Worm (Caenorhabditis elegans): ENCODE results near the gene ttr-12.

DNA sequence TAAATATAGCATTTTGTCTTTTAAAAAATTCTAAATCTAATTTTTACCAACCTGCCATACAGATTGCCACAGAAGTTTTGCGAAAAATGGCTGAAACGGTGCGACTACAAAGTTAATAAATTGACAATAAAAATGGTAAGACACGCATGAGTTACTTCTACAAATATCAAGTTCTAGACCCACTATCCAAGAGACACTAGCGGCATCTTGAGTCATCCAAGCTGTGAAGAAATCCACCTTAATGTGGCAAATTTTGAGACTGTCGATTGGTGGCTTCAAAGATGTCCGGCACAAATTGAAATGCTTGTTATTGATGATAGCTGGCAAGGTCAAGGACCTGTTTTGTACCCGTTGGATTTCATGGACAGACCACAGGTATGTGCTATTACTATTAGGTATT is 25.7 kb upstream of the ttr-12 start, which contains the start of gene F46B3.16:
- TF ChIP-seq ama-1 (optimal IDR thresholded peaks at IDR 0.05) (no peak), ceh-13 (GFP tag; optimal IDR thresholded peaks at IDR 0.05) (no peak), hnd-1 (tag; optimal IDR thresholded peaks at IDR 0.05) (no peak), F13C5.2 (tag; optimal IDR thresholded peaks at IDR 0.05) (no peak), sea-1 (GFP tag; conservative IDR thresholded peaks at IDR 0.05) (no peak), tra-4 (tag; optimal IDR thresholded peaks at IDR 0.05) (no peak)

Measured in whole organism, early embryonic.